Worm (Caenorhabditis elegans): ENCODE measurements around the gene pqn-35.

- TF ChIP-seq him-1 (tag; optimal IDR thresholded peaks at IDR 0.05), result no peak
- TF ChIP-seq dao-5 (tag; optimal IDR thresholded peaks at IDR 0.05), result no peak
- no peak for TF ChIP-seq W03F9.2 (tag; optimal IDR thresholded peaks at IDR 0.05)
Measured at ce11 chrII:4573084-4573483, 39.7 kb upstream of the pqn-35 start.
